Fruit fly (Drosophila melanogaster) S2 (cell line): Measurements from ENCODE around the gene CG10694.

Source experiments
- CG8478 ChIP-seq: fragments of >200 bp; optimal IDR thresholded peaks from 2 replicates; lab custom pipeline; 2018
- CTCF ChIP-seq, 2 experiments: fragments of >200 bp; optimal IDR thresholded peaks; 2 replicates each; lab custom pipeline; 2018

The CG10694 gene

dm6 chr3R:24101437-24101836 lies 5.8 kb upstream of the CG10694 start:
- TF ChIP-seq CG8478 (lab: Kevin White, UChicago) (no peak), CTCF (optimal IDR thresholded peaks at IDR 0.05; lab: Kevin White, UChicago) (no peak)

DNA sequence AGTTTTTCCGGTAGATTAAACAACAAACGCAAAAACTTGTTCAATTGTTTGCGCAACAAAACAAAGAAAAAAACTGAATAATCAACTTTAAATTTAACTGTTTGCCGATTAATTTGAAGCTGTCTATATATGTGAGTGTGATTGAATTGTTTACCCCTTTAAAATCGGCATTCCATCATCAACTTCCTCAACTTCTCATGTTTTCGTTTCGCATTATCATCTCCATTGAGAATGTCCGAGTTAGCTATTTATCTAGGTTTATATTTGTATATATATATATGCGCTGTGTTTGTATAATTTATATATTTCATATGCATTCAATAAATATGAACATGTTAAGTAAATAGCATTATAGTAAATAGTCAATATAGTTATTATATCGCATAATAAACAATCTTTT lies 4.8 kb upstream of the CG10694 start:
- TF ChIP-seq CG8478 (lab: Kevin White, UChicago) (no peak), CTCF (optimal IDR thresholded peaks at IDR 0.05; lab: Kevin White, UChicago) (no peak)

DNA sequence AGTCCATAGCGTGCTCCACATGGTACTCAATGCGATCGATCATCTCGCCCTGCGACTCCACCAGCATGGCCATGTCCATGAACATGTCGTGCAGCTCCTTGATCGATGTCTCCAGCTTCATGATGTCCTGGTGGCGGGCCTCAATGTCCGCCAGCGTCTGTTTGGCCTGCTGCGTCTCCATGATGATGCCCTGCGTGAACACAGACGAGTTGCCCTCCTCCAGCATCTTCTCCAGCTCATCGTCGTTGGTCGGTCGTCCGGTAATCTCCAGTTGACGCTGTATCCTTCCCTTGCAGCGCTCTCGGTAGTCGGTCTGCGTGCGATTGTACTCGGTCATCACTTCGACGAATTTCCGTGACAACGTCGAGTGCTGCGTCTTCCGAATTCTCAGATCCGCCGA lies 3.5 kb upstream of the CG10694 start:
- TF ChIP-seq CTCF (optimal IDR thresholded peaks at IDR 0.05; lab: Kevin White, UChicago) (no peak), CG8478 (lab: Kevin White, UChicago) (no peak)

DNA sequence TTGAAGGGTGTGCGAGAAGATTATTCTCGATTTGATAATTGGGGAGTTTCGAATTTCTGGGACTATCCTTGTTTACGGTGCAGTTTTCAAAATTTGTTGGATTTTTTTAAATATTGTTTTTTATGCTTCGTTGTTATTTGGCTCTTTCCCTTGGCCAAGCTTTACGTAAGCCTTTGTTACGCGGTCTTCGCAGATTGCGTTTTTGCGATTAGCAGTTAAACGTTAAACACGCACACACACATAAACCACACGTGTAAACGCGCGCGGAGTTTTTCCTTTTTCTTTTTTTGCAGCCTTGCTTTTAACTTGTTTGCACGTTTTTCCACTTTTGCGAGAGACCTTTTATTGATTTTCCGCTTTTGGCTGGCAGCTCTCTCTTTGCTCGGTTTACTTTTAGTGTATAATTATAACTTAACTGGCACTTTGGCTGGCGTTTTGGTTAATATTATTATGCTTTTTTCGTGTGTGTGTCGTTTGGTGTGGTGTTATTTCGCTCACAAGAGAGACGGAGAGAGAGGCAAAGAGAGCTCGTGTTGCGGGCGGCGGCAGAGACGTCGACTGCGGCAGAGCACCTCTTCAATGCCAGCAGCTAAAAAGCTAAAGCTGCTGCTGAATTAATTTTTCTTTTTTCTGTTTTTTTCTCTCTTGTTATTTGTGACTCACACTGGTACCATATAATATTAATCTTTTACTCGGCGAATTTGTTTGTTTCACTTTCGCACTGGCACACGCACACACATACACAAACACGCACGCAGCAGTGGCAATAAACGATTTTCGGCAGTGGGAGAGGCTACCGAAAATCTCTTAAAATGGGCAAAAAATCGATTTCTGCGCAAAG lies 2.5 kb upstream of the CG10694 start:
- TF ChIP-seq CTCF (optimal IDR thresholded peaks at IDR 0.05; lab: Kevin White, UChicago) = no peak
- no peak for TF ChIP-seq CG8478 (lab: Kevin White, UChicago)

DNA sequence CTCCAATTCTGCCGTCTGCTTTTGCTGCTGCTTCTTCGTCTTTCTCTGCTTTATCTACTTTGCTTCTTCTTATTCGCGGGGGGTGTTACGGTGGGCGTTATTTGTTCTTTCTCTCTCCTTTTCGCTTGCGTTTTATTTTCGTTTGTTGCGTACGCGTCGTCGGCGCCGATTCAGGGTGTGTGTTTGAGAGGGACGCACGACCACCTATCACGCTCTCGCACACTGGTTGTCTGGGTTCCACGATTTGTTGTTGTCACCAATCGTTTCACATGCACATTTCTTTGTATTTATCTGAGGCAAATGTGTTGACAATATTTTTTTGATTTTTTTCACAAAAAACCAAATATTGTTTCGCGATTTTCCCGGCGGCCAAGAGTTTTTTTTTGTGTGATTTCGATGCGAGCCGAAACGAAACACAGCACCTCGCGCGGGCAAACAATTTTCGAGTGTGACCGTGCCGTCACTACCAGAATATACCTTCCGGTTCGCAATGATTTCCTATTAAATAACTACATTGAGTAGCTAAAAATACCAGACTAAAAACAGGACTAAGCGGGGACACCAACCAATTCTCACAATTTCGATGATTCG lies 1.8 kb upstream of the CG10694 start, which contains the start of gene Syx1A:
TSS of gene Syx1A (minus strand) at position 452 of the 591 bp plus-strand sequence.
- TF ChIP-seq CTCF (optimal IDR thresholded peaks at IDR 0.05; lab: Kevin White, UChicago) (peak in 1 of 2 experiments; percentile 34), CG8478 (lab: Kevin White, UChicago) (no peak)

DNA sequence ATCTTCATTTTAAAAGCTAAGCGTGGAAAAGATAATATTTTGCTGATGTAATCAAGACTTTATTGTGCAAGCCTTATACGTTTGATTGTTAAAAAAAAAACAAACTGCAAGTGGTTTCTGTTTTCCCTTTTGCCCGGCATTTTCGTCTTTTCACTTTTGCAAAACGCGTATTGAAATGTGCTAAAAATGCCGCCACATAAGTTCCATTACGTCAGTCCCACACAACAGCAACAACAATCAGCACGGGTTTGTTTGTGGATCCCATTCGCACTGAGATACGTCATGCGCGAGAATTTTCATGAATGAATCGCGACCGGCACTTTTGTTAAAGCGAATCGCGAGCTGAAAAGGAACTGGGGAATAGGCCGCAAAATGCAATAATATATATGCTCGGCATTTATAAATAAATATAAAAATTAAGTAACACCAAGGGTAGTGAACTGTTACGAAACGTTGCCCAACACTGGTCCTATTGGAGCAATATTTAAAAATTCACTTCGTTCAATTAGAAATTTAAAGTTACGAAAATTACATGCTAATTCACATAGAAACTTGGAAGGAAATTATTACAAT lies 1.0 kb upstream of the CG10694 start:
- TF ChIP-seq CTCF (optimal IDR thresholded peaks at IDR 0.05; lab: Kevin White, UChicago) = no peak
- TF ChIP-seq CG8478 (lab: Kevin White, UChicago) = no peak

DNA sequence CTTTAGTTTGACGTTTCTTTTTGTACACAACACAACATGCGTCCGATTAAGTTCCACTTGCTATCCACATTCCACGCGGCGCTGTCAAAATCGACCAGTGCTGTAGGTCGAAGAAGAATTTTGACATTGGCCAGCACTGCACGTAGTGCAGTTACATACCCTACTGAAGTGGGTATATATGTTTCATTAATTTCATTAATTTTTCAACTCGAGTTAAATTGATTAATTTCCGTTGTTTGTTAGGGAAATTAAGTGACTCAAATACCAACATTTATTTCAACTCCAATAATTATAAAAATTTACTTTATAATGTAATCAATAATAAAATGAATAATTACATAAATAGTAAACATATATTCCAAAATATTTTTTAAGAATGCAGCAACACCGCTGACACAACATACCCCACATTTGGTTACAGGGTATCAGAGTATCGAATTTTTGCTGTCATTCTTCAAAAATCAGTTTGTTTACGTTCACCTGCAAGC lies 1.8 kb downstream of the CG10694 start, which contains the start of the genes eIF4EHP and CG18428:
TSS of gene eIF4EHP (minus strand) at position 59 of the 488 bp plus-strand sequence.
TSS of gene CG18428 (plus strand) at position 435 of the 488 bp plus-strand sequence.
- TF ChIP-seq CTCF (optimal IDR thresholded peaks at IDR 0.05; lab: Kevin White, UChicago) = no peak
- TF ChIP-seq CG8478 (lab: Kevin White, UChicago) = no peak

dm6 chr3R:24112320-24113069 lies 5.3 kb downstream of the CG10694 start, which contains the start of gene CG13605:
CG13605 (minus strand) TSS chr3R:24112389.
- TF ChIP-seq CTCF (optimal IDR thresholded peaks at IDR 0.05; lab: Kevin White, UChicago) = no peak
- TF ChIP-seq CG8478 (lab: Kevin White, UChicago) = no peak

DNA sequence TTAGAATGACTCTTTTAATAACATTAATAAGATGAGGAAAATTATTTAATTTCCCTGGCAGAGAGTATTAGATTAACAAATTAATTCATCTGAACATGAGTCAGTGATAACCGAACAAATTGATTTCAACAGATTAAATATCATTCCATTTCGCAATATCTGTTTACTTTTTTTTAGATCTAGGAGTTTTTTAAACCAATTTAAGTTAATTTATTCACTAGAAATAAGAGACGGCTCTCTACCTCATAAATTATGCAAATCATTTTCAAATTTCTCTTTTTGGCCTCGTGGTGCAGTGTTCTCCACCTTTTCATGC lies 5.8 kb downstream of the CG10694 start, which contains the start of gene Root:
TSS of gene Root (plus strand) at position 217 of the 316 bp plus-strand sequence.
- TF ChIP-seq CTCF (optimal IDR thresholded peaks at IDR 0.05; lab: Kevin White, UChicago) (no peak), CG8478 (lab: Kevin White, UChicago) (no peak)

- TF ChIP-seq CTCF (optimal IDR thresholded peaks at IDR 0.05; lab: Kevin White, UChicago) = no peak
- TF ChIP-seq CG8478 (lab: Kevin White, UChicago) = no peak
Measured at dm6 chr3R:24116180-24116579, 9.0 kb downstream of the CG10694 start, which contains the start of gene CG13607. CG13607 (minus strand) TSS chr3R:24116322.

- TF ChIP-seq CG8478 (lab: Kevin White, UChicago) (no peak), CTCF (optimal IDR thresholded peaks at IDR 0.05; lab: Kevin White, UChicago) (no peak)
Measured at dm6 chr3R:24116972-24117371, 9.8 kb downstream of the CG10694 start.

DNA sequence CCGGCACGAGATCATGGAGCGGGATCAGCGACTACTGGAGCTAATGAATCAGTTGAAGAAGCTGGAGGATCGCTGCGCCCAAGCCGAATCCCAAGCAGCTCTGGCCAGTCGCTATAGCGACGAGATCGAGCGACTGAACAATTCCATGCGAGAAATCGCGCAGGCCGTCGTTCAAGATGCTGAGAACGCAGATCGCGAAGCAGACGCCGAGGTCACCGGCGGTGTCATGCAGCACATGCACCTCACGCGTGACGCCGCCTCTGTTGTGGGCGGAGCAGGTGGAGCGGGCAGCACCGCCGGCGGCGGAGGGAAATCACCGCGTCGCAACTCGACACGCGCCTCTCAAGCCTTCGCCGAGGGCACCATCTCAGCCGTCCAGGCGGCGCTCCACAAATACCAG lies 14.5 kb downstream of the CG10694 start:
- TF ChIP-seq CG8478 (lab: Kevin White, UChicago) = no peak
- no peak for TF ChIP-seq CTCF (optimal IDR thresholded peaks at IDR 0.05; lab: Kevin White, UChicago)

DNA sequence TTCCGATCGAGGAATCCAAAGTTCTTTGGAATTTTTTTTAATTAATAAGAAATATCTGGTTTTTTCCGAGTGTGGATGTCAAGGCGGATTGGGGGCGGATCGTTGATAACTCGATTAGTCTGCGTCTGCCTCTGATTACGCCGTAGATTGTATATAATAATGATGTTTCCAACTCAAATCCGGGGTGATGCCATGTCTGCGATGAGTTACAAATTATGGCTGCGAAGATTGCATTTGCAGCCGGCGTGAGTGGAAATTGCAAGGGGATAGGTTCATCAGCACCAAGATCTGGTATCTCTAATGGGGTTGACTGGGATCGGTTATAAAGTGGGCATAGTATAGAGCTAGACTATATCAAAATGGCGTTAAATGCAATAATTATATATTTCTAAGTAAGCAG lies 15.2 kb downstream of the CG10694 start:
- TF ChIP-seq CTCF (optimal IDR thresholded peaks at IDR 0.05; lab: Kevin White, UChicago) = no peak
- no peak for TF ChIP-seq CG8478 (lab: Kevin White, UChicago)

- no peak for TF ChIP-seq CG8478 (lab: Kevin White, UChicago)
- TF ChIP-seq CTCF (optimal IDR thresholded peaks at IDR 0.05; lab: Kevin White, UChicago) = peak in 1 of 2 experiments; percentile 12
Measured at dm6 chr3R:24130080-24130479, 22.9 kb downstream of the CG10694 start, which contains the start of the genes GatB and Tsc1. GatB (minus strand) TSS chr3R:24130255. Tsc1 (plus strand) TSS chr3R:24130307.
